Worm (Caenorhabditis elegans): ENCODE data around the gene C50D2.6.
A peak's percentile ranks its signal among the peaks of the same experiment; 100 is the strongest.

Gene C50D2.6

DNA sequence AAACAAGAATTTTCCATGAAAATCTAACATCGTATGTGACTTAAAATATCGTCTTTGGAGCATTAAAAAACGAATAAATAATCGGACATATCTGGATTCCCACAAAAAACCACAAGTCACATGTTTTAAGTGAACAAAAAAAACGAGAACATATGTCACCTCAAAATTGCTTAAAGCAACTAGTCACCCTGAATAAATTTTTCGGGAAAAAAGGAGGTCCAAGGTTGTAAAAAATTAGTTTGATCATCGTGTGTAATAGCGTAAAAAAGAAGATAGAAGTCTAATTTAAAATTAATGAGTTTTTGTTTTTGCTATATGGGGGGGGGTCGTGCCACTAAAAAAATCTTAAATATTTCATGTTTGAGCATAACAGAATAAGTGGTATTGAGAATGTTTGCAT lies 45.5 kb downstream of the C50D2.6 start:
- TF ChIP-seq nhr-20 (tag; optimal IDR thresholded peaks at IDR 0.05): no peak
- peak; percentile 63 for TF ChIP-seq fkh-4 (tag; optimal IDR thresholded peaks at IDR 0.05; ENCODE audit: borderline replicate concordance)
- TF ChIP-seq pag-3 (tag; optimal IDR thresholded peaks at IDR 0.05; ENCODE audit: borderline replicate concordance, insufficient read depth): no peak
- TF ChIP-seq dsc-1 (tag; optimal IDR thresholded peaks at IDR 0.05): peak; percentile 89

DNA sequence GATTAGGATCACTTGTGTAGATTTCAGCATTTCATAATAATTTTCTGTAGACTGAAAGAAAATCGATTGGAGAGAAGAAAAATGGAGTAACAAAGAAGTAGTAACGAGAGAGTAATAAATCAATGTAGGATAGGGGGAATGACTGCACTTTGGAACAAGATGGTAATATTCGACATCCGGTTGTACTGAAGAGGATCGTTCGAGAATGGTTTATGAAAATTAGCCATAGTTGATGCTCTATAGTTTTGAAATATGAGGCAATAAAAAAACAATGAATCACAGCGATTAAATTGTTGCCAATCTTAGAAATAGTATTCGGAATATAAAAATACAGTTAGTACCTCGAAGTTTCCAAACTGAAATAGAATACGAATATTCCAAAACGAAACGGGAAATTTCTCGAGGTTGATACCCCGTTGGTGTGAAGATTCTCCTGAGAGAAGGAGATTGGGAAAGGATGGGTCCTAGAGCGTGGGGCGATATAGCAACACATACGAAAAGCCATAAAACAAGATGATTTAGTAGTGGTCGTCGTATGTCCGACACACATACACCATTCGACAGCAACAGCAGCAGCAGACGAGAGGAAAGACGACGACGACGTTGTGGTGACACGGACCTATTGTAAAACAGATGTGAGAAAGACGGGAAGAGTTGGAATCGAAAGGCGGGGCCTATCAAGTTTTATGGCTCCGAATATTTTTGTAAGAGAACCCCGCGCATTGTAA lies 49.5 kb downstream of the C50D2.6 start, which contains the start of gene cwn-1:
Gene cwn-1, minus strand, starts transcription at position 51 of the 728 bp plus-strand sequence.
- TF ChIP-seq lin-14 (GFP tag; optimal IDR thresholded peaks at IDR 0.05) (no peak), fkh-4 (tag; optimal IDR thresholded peaks at IDR 0.05; ENCODE audit: borderline replicate concordance) (peak; percentile 42), pax-3 (tag; optimal IDR thresholded peaks at IDR 0.05) (no peak), dsc-1 (tag; optimal IDR thresholded peaks at IDR 0.05) (peak; percentile 78)

DNA sequence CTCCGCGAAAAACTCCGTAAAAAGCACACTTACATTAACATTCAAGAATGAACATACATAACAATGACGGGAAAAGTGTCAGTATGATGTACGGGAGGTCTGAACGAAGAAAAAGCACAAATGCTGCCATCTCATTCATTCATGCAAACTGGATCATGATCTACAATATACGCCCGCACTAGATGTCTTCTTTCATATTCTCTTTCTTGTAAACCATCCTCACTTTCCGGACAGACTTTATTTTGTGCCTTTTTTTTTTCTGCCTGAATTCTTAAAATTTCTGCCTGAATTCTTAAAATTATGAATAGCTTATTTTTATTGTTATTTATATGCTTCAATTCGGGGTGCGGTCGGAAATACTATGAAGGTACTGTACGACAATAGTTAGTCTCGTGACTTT lies 50.9 kb downstream of the C50D2.6 start, which contains the start of gene K10B4.1:
Gene K10B4.1, plus strand, starts transcription at position 301 of the 400 bp plus-strand sequence.
- TF ChIP-seq ces-1 (GFP tag; optimal IDR thresholded peaks at IDR 0.05) (no peak), fkh-8 (tag; optimal IDR thresholded peaks at IDR 0.05) (no peak), isw-1 (GFP tag; IDR thresholded peaks at IDR 0.05) (no peak), nhr-85 (tag) (peak; percentile 0), mep-1 (tag; optimal IDR thresholded peaks at IDR 0.05) (no peak), zag-1 (tag; optimal IDR thresholded peaks at IDR 0.05) (no peak), ets-5 (GFP tag; IDR thresholded peaks at IDR 0.05) (no peak)

Measured in whole organism, L1 larva.